Worm (Caenorhabditis elegans) whole organism, late embryonic: Measurements from ENCODE around the gene C47A10.12.

Experiments
- Y22D7AL.16 ChIP-seq: sonication (generic microtip); optimal IDR thresholded peaks from 2 replicates; lab custom pipeline; 2016; ENCODE audit warnings: missing genetic modification characterization, missing compliant biosample characterization
- ama-1 ChIP-seq: fragments of 150-350 bp; optimal IDR thresholded peaks from 2 replicates; lab custom pipeline; 2014
- ceh-2 ChIP-seq: sonication (generic microtip); optimal IDR thresholded peaks from 2 replicates; lab custom pipeline; 2016; ENCODE audit warnings: missing genotype, missing genetic modification characterization, missing compliant biosample characterization
- ceh-45 ChIP-seq: fragments of 200-800 bp; sonication (Bioruptor generic); IDR thresholded peaks from 2 replicates; pipeline ENCODE4 v1.3.6; 2022; ENCODE audit warnings: missing genetic modification reagents, missing genetic modification characterization, missing compliant biosample characterization
- ceh-6 ChIP-seq: fragments of 200-800 bp; sonication (Bioruptor generic); optimal IDR thresholded peaks from 2 replicates; lab custom pipeline; 2018; ENCODE audit warnings: mild to moderate bottlenecking, missing genetic modification characterization, missing compliant biosample characterization
- ceh-9 ChIP-seq: sonication (generic microtip); optimal IDR thresholded peaks from 2 replicates; lab custom pipeline; 2016; ENCODE audit warnings: mild to moderate bottlenecking, missing genetic modification characterization, inconsistent platforms, missing compliant biosample characterization
- fkh-10 ChIP-seq: fragments of 150-350 bp; optimal IDR thresholded peaks from 2 replicates; lab custom pipeline; 2014; ENCODE audit warnings: missing biosample characterization, missing genetic modification reagents, missing genetic modification characterization
- gmeb-2 ChIP-seq: sonication (generic microtip); optimal IDR thresholded peaks from 2 replicates; lab custom pipeline; 2016; ENCODE audit warnings: missing genetic modification characterization, inconsistent platforms, missing compliant biosample characterization
- lin-11 ChIP-seq: fragments of 200-800 bp; sonication (Bioruptor generic); optimal IDR thresholded peaks from 2 replicates; lab custom pipeline; 2018; ENCODE audit warnings: mild to moderate bottlenecking, missing genetic modification characterization, missing compliant biosample characterization
- nhr-11 ChIP-seq: fragments of 150-350 bp; optimal IDR thresholded peaks from 2 replicates; lab custom pipeline; 2014; ENCODE audit warnings: missing biosample characterization, missing genetic modification characterization
- pat-9 ChIP-seq: fragments of 200-800 bp; sonication (Bioruptor generic); optimal IDR thresholded peaks from 2 replicates; lab custom pipeline; 2018; ENCODE audit warnings: mild to moderate bottlenecking, missing genetic modification characterization, moderate library complexity, missing compliant biosample characterization
- pqm-1 ChIP-seq: sonication (generic microtip); optimal IDR thresholded peaks from 2 replicates; lab custom pipeline; 2016; ENCODE audit warnings: missing genetic modification characterization, missing compliant biosample characterization
- sox-4 ChIP-seq: sonication (generic microtip); optimal IDR thresholded peaks from 2 replicates; lab custom pipeline; 2017; ENCODE audit warnings: mild to moderate bottlenecking, missing genetic modification characterization, inconsistent platforms, missing compliant biosample characterization
- ttx-3 ChIP-seq: sonication (generic microtip); optimal IDR thresholded peaks from 2 replicates; lab custom pipeline; 2016; ENCODE audit warnings: missing genetic modification reagents, missing genetic modification characterization, missing compliant biosample characterization

- TF ChIP-seq lin-11 (tag; lab: Kevin White, UChicago) (no peak), pat-9 (tag; lab: Kevin White, UChicago) (no peak), ttx-3 (tag; lab: Kevin White, UChicago) (no peak), ceh-6 (no peak), ceh-9 (tag; lab: Kevin White, UChicago) (no peak), Y22D7AL.16 (no peak), sox-4 (tag; lab: Kevin White, UChicago) (no peak), pqm-1 (tag; lab: Kevin White, UChicago) (no peak), ceh-2 (no peak), fkh-10 (GFP tag; lab: Kevin White, UChicago) (no peak), gmeb-2 (tag; lab: Kevin White, UChicago) (no peak), nhr-11 (tag; lab: Kevin White, UChicago) (no peak), ceh-45 (GFP tag; lab: Robert Waterston, UW) (no peak), ama-1 (lab: Kevin White, UChicago) (no peak)
These were observed 45.2 kb upstream of the C47A10.12 start, which contains the start of gene twk-42 for ce11 chrV:17732516-17732915.
